Worm (Caenorhabditis elegans): Measurements from ENCODE around the gene nhr-93.

- TF ChIP-seq mdl-1 (tag; optimal IDR thresholded peaks at IDR 0.05) (no peak), fos-1 (tag; optimal IDR thresholded peaks at IDR 0.05) (no peak), unc-130 (tag; optimal IDR thresholded peaks at IDR 0.05) (no peak), alr-1 (tag; optimal IDR thresholded peaks at IDR 0.05; ENCODE audit: borderline replicate concordance) (no peak), nhr-11 (tag; optimal IDR thresholded peaks at IDR 0.05) (no peak), mep-1 (tag; optimal IDR thresholded peaks at IDR 0.05) (no peak), nhr-28 (tag; optimal IDR thresholded peaks at IDR 0.05) (no peak), xbp-1 (tag; optimal IDR thresholded peaks at IDR 0.05) (no peak), unc-62 (GFP tag; optimal IDR thresholded peaks at IDR 0.05) (no peak), snu-23 (GFP tag; optimal IDR thresholded peaks at IDR 0.05) (no peak), tbx-2 (tag; optimal IDR thresholded peaks at IDR 0.05) (no peak)
Measured at ce11 chrV:3543344-3543743, 5.1 kb upstream of the nhr-93 start, which contains the start of gene nhr-222.

Measured in whole organism, L1 larva.